Fruit fly (Drosophila melanogaster) whole organism, embryonic: Measurements from ENCODE around the gene Nulp1.

ENCODE experiments used
- Ada2b ChIP-seq: fragments of 200-800 bp; sonication (Bioruptor generic); IDR thresholded peaks from 2 replicates; pipeline ENCODE4 v1.3.6; 2022; ENCODE audit warnings: missing biosample characterization, missing genetic modification characterization
- Adf1 ChIP-seq: fragments of 200-800 bp; sonication (Bioruptor generic); IDR thresholded peaks from 2 replicates; pipeline ENCODE4 v1.3.6; 2022; ENCODE audit warnings: missing biosample characterization, missing genetic modification characterization
- Atf-2 ChIP-seq: fragments of 200-800 bp; sonication (Bioruptor generic); optimal IDR thresholded peaks from 2 replicates; lab custom pipeline; 2016; ENCODE audit warnings: missing biosample characterization, missing genetic modification characterization
- CG10321 ChIP-seq: fragments of 200-800 bp; sonication (Bioruptor generic); IDR thresholded peaks from 2 replicates; pipeline ENCODE4 v1.3.6; 2022; ENCODE audit warnings: missing biosample characterization, missing genetic modification characterization
- CG11093 ChIP-seq: fragments of 200-800 bp; sonication (Bioruptor generic); IDR thresholded peaks from 3 replicates; pipeline ENCODE4 v1.3.6; 2022; ENCODE audit warnings: missing biosample characterization, missing genetic modification characterization
- CG11560 ChIP-seq: fragments of 200-800 bp; sonication (Bioruptor generic); IDR thresholded peaks from 3 replicates; pipeline ENCODE4 v1.3.6; 2022; ENCODE audit warnings: missing biosample characterization, missing genetic modification characterization
- CG12236 ChIP-seq: fragments of 200-800 bp; sonication (Bioruptor generic); optimal IDR thresholded peaks from 2 replicates; lab custom pipeline; 2016; ENCODE audit warnings: missing biosample characterization, missing genetic modification characterization
- CG15479 ChIP-seq: fragments of 200-800 bp; sonication (Bioruptor generic); optimal IDR thresholded peaks from 3 replicates; lab custom pipeline; 2019; ENCODE audit warnings: missing biosample characterization, mild to moderate bottlenecking, missing genetic modification characterization, moderate library complexity
- CG1832 ChIP-seq: fragments of 200-800 bp; sonication (Bioruptor generic); optimal IDR thresholded peaks from 2 replicates; lab custom pipeline; 2017; ENCODE audit warnings: missing biosample characterization, mild to moderate bottlenecking, missing genetic modification characterization, inconsistent platforms
- CG18619 ChIP-seq: fragments of 200-800 bp; sonication (Bioruptor generic); optimal IDR thresholded peaks from 3 replicates; lab custom pipeline; 2017; ENCODE audit warnings: missing biosample characterization, mild to moderate bottlenecking, missing genetic modification characterization
- CG2116 ChIP-seq: fragments of 200-800 bp; sonication (Bioruptor generic); optimal IDR thresholded peaks from 3 replicates; lab custom pipeline; 2018; ENCODE audit warnings: missing biosample characterization, mild to moderate bottlenecking, missing genetic modification characterization
- CG31365 ChIP-seq: fragments of 200-800 bp; sonication (Bioruptor generic); optimal IDR thresholded peaks from 2 replicates; lab custom pipeline; 2018; ENCODE audit warnings: missing biosample characterization, mild to moderate bottlenecking, missing genetic modification characterization
- CG31388 ChIP-seq: fragments of 200-800 bp; sonication (Bioruptor generic); optimal IDR thresholded peaks from 2 replicates; lab custom pipeline; 2016; ENCODE audit warnings: missing biosample characterization, missing genetic modification characterization
- CG3726 ChIP-seq: fragments of 200-800 bp; sonication (Bioruptor generic); IDR thresholded peaks from 3 replicates; pipeline ENCODE4, ENCODE4 v1.3.6; 2022; ENCODE audit warnings: missing biosample characterization, missing genetic modification characterization
- CG43689 ChIP-seq: fragments of 200-800 bp; sonication (Bioruptor generic); IDR thresholded peaks from 2 replicates; pipeline ENCODE4 v1.3.6; 2022; ENCODE audit warnings: missing biosample characterization, missing genetic modification characterization
- CG6175 ChIP-seq: fragments of 200-800 bp; sonication (Bioruptor generic); IDR thresholded peaks from 3 replicates; pipeline ENCODE4 v1.3.6; 2022; ENCODE audit warnings: missing biosample characterization, missing genetic modification characterization
- CG7372 ChIP-seq: fragments of 200-800 bp; sonication (Bioruptor generic); IDR thresholded peaks from 2 replicates; pipeline ENCODE4 v1.3.6; 2022; ENCODE audit warnings: missing biosample characterization, missing genetic modification characterization
- CHES-1-like ChIP-seq: fragments of 200-800 bp; sonication (Bioruptor generic); optimal IDR thresholded peaks from 2 replicates; lab custom pipeline; 2016; ENCODE audit warnings: missing biosample characterization, missing genetic modification characterization
- D ChIP-seq, 2 experiments: fragments of 200-800 bp in 1 of 2; fragments of >200 bp in 1 of 2; sonication (Bioruptor generic) in 1 of 2; optimal IDR thresholded peaks; 2 replicates in 1 of 2; 3 replicates in 1 of 2; lab custom pipeline; 2017; ENCODE audit warnings: mild to moderate bottlenecking in 1 of 2, missing biosample characterization in 1 of 2, missing genetic modification characterization in 1 of 2, missing genetic modification reagents in 1 of 2
- Dek ChIP-seq: fragments of 200-800 bp; sonication (Bioruptor generic); optimal IDR thresholded peaks from 3 replicates; lab custom pipeline; 2019; ENCODE audit warnings: missing biosample characterization, mild to moderate bottlenecking, missing genetic modification characterization, moderate library complexity
- Ets65A ChIP-seq: fragments of 200-800 bp; sonication (Bioruptor generic); peaks from one replicate; lab custom pipeline; 2016; ENCODE audit warnings: missing biosample characterization, missing genetic modification characterization
- HLH54F ChIP-seq: fragments of 200-800 bp; sonication (Bioruptor generic); optimal IDR thresholded peaks from 3 replicates; lab custom pipeline; 2016; ENCODE audit warnings: missing biosample characterization, missing genetic modification characterization
- Hr51 ChIP-seq, 2 experiments: fragments of 200-800 bp; sonication (Bioruptor generic); optimal IDR thresholded peaks; 2 replicates in 1 of 2; 3 replicates in 1 of 2; lab custom pipeline; 2016 to 2018; ENCODE audit warnings: missing biosample characterization in 2 of 2, missing genetic modification characterization in 2 of 2, mild to moderate bottlenecking in 1 of 2, moderate library complexity in 1 of 2
- Hr78 ChIP-seq, 2 experiments: fragments of 200-800 bp in 1 of 2; fragments of >200 bp in 1 of 2; sonication (Bioruptor generic) in 1 of 2; optimal IDR thresholded peaks; 2 replicates each; lab custom pipeline; 2017 to 2019; ENCODE audit warnings: missing biosample characterization in 2 of 2, missing genetic modification characterization in 2 of 2, mild to moderate bottlenecking in 1 of 2, moderate library complexity in 1 of 2
- Lpt ChIP-seq: fragments of >200 bp; optimal IDR thresholded peaks from 2 replicates; lab custom pipeline; 2018; ENCODE audit warnings: missing biosample characterization, missing genetic modification characterization
- MTF-1 ChIP-seq: fragments of 200-800 bp; sonication (Bioruptor generic); optimal IDR thresholded peaks from 2 replicates; lab custom pipeline; 2018; ENCODE audit warnings: missing biosample characterization, mild to moderate bottlenecking, missing genetic modification characterization, borderline replicate concordance
- Opbp ChIP-seq: fragments of 200-800 bp; sonication (Bioruptor generic); IDR thresholded peaks from 3 replicates; pipeline ENCODE4 v1.3.6; 2022; ENCODE audit warnings: missing biosample characterization, missing genetic modification characterization; ENCODE audit not compliant: partially characterized antibody
- Optix ChIP-seq: fragments of 200-800 bp; sonication (Bioruptor generic); IDR thresholded peaks from 3 replicates; pipeline ENCODE4 v1.3.6; 2022; ENCODE audit warnings: missing biosample characterization, missing genetic modification characterization
- Sox100B ChIP-seq: fragments of 200-800 bp; sonication (Bioruptor generic); optimal IDR thresholded peaks from 3 replicates; lab custom pipeline; 2018; ENCODE audit warnings: missing biosample characterization, mild to moderate bottlenecking, missing genetic modification characterization
- az2 ChIP-seq: fragments of 200-800 bp; sonication (Bioruptor generic); optimal IDR thresholded peaks from 3 replicates; lab custom pipeline; 2016; ENCODE audit warnings: missing biosample characterization, missing genetic modification characterization
- bowl ChIP-seq: fragments of 200-800 bp; sonication (Bioruptor generic); IDR thresholded peaks from 2 replicates; pipeline ENCODE4 v1.3.6; 2022; ENCODE audit warnings: missing biosample characterization, missing genetic modification characterization
- ci ChIP-seq: fragments of 200-800 bp; sonication (Bioruptor generic); IDR thresholded peaks from 3 replicates; pipeline ENCODE4 v1.3.6; 2022; ENCODE audit warnings: missing biosample characterization, missing genetic modification characterization
- esg ChIP-seq: fragments of 200-800 bp; sonication (Bioruptor generic); conservative IDR thresholded peaks from 2 replicates; pipeline ENCODE4 v1.3.6; 2022; ENCODE audit warnings: missing biosample characterization, missing genetic modification characterization
- eve ChIP-seq, 2 experiments: fragments of >200 bp; optimal IDR thresholded peaks; 2 replicates each; lab custom pipeline; 2017; ENCODE audit warnings: missing biosample characterization in 2 of 2, missing genetic modification characterization in 2 of 2
- exex ChIP-seq: fragments of 200-800 bp; sonication (Bioruptor generic); optimal IDR thresholded peaks from 4 replicates; lab custom pipeline; 2018; ENCODE audit warnings: missing biosample characterization, mild to moderate bottlenecking, missing genetic modification characterization, moderate library complexity
- gcm ChIP-seq: fragments of 200-800 bp; sonication (Bioruptor generic); optimal IDR thresholded peaks from 2 replicates; lab custom pipeline; 2019; ENCODE audit warnings: missing biosample characterization, mild to moderate bottlenecking, missing genetic modification characterization, moderate library complexity
- gsb ChIP-seq: fragments of 200-800 bp; sonication (Bioruptor generic); IDR thresholded peaks from 2 replicates; pipeline ENCODE4 v1.3.6; 2022; ENCODE audit warnings: missing biosample characterization, missing genetic modification characterization
- hb ChIP-seq: fragments of 200-800 bp; sonication (Bioruptor generic); IDR thresholded peaks from 3 replicates; pipeline ENCODE4 v1.3.6; 2022; ENCODE audit warnings: missing biosample characterization, missing genetic modification characterization; ENCODE audit not compliant: partially characterized antibody
- lola ChIP-seq, 3 experiments: fragments of >200 bp in 2 of 3; fragments of 200-800 bp in 1 of 3; sonication (Bioruptor generic) in 1 of 3; optimal IDR thresholded peaks; 2 replicates each; lab custom pipeline; 2017 to 2019; ENCODE audit warnings: missing biosample characterization in 3 of 3, missing genetic modification characterization in 3 of 3, mild to moderate bottlenecking in 1 of 3, moderate library complexity in 1 of 3
- lov ChIP-seq, 2 experiments: fragments of 200-800 bp in 1 of 2; fragments of >200 bp in 1 of 2; sonication (Bioruptor generic) in 1 of 2; IDR thresholded peaks in 1 of 2; optimal IDR thresholded peaks in 1 of 2; 2 replicates in 1 of 2; 3 replicates in 1 of 2; pipeline versions ENCODE4 v1.3.6 to Lab custom; 2017 to 2022; ENCODE audit warnings: missing biosample characterization in 1 of 2, missing genetic modification characterization in 1 of 2
- pho ChIP-seq: fragments of 200-800 bp; sonication (Bioruptor generic); optimal IDR thresholded peaks from 2 replicates; lab custom pipeline; 2016; ENCODE audit warnings: missing biosample characterization, missing genetic modification characterization
- pros ChIP-seq: fragments of 200-800 bp; sonication (Bioruptor generic); optimal IDR thresholded peaks from 3 replicates; lab custom pipeline; 2019; ENCODE audit warnings: missing biosample characterization, mild to moderate bottlenecking, missing genetic modification characterization, moderate library complexity
- pum ChIP-seq: fragments of 200-800 bp; sonication (Bioruptor generic); optimal IDR thresholded peaks from 2 replicates; lab custom pipeline; 2016; ENCODE audit warnings: missing biosample characterization, missing genetic modification characterization
- ro ChIP-seq: fragments of 200-800 bp; sonication (Bioruptor generic); IDR thresholded peaks from 2 replicates; pipeline ENCODE4 v1.3.6; 2022; ENCODE audit warnings: missing biosample characterization, missing genetic modification characterization
- run ChIP-seq: fragments of 200-800 bp; sonication (Bioruptor generic); optimal IDR thresholded peaks from 3 replicates; lab custom pipeline; 2018; ENCODE audit warnings: missing biosample characterization, mild to moderate bottlenecking, missing genetic modification characterization
- sc ChIP-seq, 3 experiments: fragments of >200 bp in 2 of 3; fragments of 200-800 bp in 1 of 3; sonication (Bioruptor generic) in 1 of 3; optimal IDR thresholded peaks; 2 replicates in 2 of 3; 3 replicates in 1 of 3; lab custom pipeline; 2017; ENCODE audit warnings: mild to moderate bottlenecking in 1 of 3, missing biosample characterization in 1 of 3, missing genetic modification characterization in 1 of 3, missing genetic modification reagents in 1 of 3
- slp2 ChIP-seq: fragments of 200-800 bp; sonication (Bioruptor generic); optimal IDR thresholded peaks from 2 replicates; lab custom pipeline; 2016; ENCODE audit warnings: missing biosample characterization, missing genetic modification characterization
- tna ChIP-seq: fragments of 200-800 bp; sonication (Bioruptor generic); IDR thresholded peaks from 2 replicates; pipeline ENCODE4 v1.3.6; 2022; ENCODE audit warnings: missing biosample characterization, missing genetic modification characterization; ENCODE audit not compliant: partially characterized antibody
- zen ChIP-seq: fragments of 200-800 bp; sonication (Bioruptor generic); optimal IDR thresholded peaks from 3 replicates; lab custom pipeline; 2018; ENCODE audit warnings: missing biosample characterization, mild to moderate bottlenecking, missing genetic modification characterization, moderate library complexity

The Nulp1 gene

dm6 chr3L:8091650-8092068 is 18.5 kb upstream of the Nulp1 start, which contains the start of gene CG7565 (continued):
- TF ChIP-seq MTF-1 (GFP tag; lab: Kevin White, UChicago) (peak; percentile 33), CG11560 (tag; lab: Robert Waterston, UW) (no peak), esg (no peak), CG11093 (GFP tag; lab: Robert Waterston, UW) (no peak), pum (GFP tag; lab: Kevin White, UChicago) (no peak), Lpt (no peak), zen (tag; lab: Kevin White, UChicago) (no peak), lola (GFP tag; optimal IDR thresholded peaks at IDR 0.05; lab: Kevin White, UChicago) (no peak), gsb (GFP tag; lab: Robert Waterston, UW) (no peak), CG43689 (no peak), CG3726 (GFP tag; lab: Robert Waterston, UW) (no peak), CHES-1-like (GFP tag; lab: Kevin White, UChicago) (peak; percentile 61), HLH54F (peak; percentile 55), CG31388 (GFP tag; lab: Kevin White, UChicago) (no peak), bowl (GFP tag; lab: Robert Waterston, UW) (no peak), Opbp (GFP tag; lab: Robert Waterston, UW) (peak; percentile 56; the same call in 2 of the 3 replicates), CG6175 (GFP tag; lab: Robert Waterston, UW) (no peak), tna (peak; percentile 19; the same call in 1 of the 2 replicates), ro (GFP tag; lab: Robert Waterston, UW) (no peak), pho (GFP tag; lab: Kevin White, UChicago) (peak; percentile 65), CG31365 (peak; percentile 33), Atf-2 (GFP tag; lab: Kevin White, UChicago) (no peak), slp2 (GFP tag; lab: Kevin White, UChicago) (no peak), lov (optimal IDR thresholded peaks at IDR 0.05; lab: Kevin White, UChicago) (no peak), lov (GFP tag; IDR thresholded peaks at IDR 0.05; lab: Robert Waterston, UW) (no peak), Dek (peak; percentile 2), Adf1 (peak; percentile 42; the same call in 1 of the 2 replicates), CG10321 (GFP tag; lab: Robert Waterston, UW) (no peak), D (optimal IDR thresholded peaks at IDR 0.05; lab: Kevin White, UChicago) (no peak), D (GFP tag; optimal IDR thresholded peaks at IDR 0.05; lab: Kevin White, UChicago) (no peak), CG2116 (GFP tag; lab: Kevin White, UChicago) (no peak), Hr51 (GFP tag; optimal IDR thresholded peaks at IDR 0.05; lab: Kevin White, UChicago) (peak; percentile 41 to 42), Optix (no peak), Ada2b (GFP tag; lab: Robert Waterston, UW) (no peak), az2 (peak; percentile 20), eve (GFP tag; optimal IDR thresholded peaks at IDR 0.05; lab: Kevin White, UChicago) (no peak), ci (GFP tag; lab: Robert Waterston, UW) (peak; percentile 49; the same call in 1 of the 3 replicates), CG7372 (no peak), run (no peak), sc (optimal IDR thresholded peaks at IDR 0.05; lab: Kevin White, UChicago) (no peak), sc (GFP tag; optimal IDR thresholded peaks at IDR 0.05; lab: Kevin White, UChicago) (no peak), gcm (no peak), CG1832 (no peak), hb (GFP tag; lab: Robert Waterston, UW) (no peak), Sox100B (GFP tag; lab: Kevin White, UChicago) (no peak), CG18619 (GFP tag; lab: Kevin White, UChicago) (peak; percentile 21), CG15479 (GFP tag; lab: Kevin White, UChicago) (no peak), Ets65A (peak; percentile 42), exex (tag; lab: Kevin White, UChicago) (peak; percentile 90), Hr78 (GFP tag; optimal IDR thresholded peaks at IDR 0.05; lab: Kevin White, UChicago) (no peak), pros (GFP tag; lab: Kevin White, UChicago) (no peak), CG12236 (GFP tag; lab: Kevin White, UChicago) (no peak)
